ENCODE assay signal across 2 worm cellular contexts in the genomic region with DNA sequence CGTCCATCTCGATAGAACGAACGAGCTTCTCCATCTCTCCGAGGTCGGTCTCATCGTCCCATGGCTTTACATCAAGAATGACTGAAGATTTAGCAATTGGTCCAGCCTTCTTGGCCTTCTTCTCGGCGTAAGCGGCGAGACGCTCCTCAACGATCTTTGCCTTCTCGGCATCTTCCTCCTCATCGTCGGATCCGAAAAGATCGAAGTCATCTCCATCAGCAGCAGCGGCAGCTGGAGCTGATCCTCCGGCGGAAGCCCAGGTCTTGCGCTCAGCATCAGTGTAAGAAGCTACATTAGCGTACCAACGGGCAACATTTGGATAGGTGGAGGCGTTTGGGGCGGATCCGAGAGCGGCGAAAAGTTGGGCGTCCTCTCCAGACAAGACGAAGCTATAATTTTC.
A peak's percentile ranks its signal among the peaks of the same experiment; 100 is the strongest.
TF ChIP-seq lines count a peak whose summit lies in the region.

No protein-coding gene starts in this region.

TF ChIP-seq in whole organism, L4 larva, 104 proteins besides CTCF, POLR2A, EP300 and RAD21:
- no peak for TF ChIP-seq mes-2 (tag; optimal IDR thresholded peaks at IDR 0.05; lab: Kevin White, UChicago; ENCODE audit: poor library complexity, severe bottlenecking)
- peak; percentile 53; the same call in 1 of the 2 replicates for TF ChIP-seq ceh-44 (GFP tag; IDR thresholded peaks at IDR 0.05; lab: Robert Waterston, UW)
- peak; percentile 85 for TF ChIP-seq set-16 (GFP tag; IDR thresholded peaks at IDR 0.05; lab: Robert Waterston, UW)
- no peak for TF ChIP-seq fos-1 (tag; optimal IDR thresholded peaks at IDR 0.05; lab: Kevin White, UChicago)
TF ChIP-seq in whole organism, L4 larva: peak in this region for 2.

TF ChIP-seq in whole organism, young adult, 124 proteins besides CTCF, POLR2A, EP300 and RAD21:
- TF ChIP-seq rpc-1 (optimal IDR thresholded peaks at IDR 0.05; lab: Kevin White, UChicago), result no peak
- no peak for TF ChIP-seq rpc-1 (tag; optimal IDR thresholded peaks at IDR 0.05; lab: Kevin White, UChicago)
- no peak for TF ChIP-seq die-1 (tag; optimal IDR thresholded peaks at IDR 0.05; lab: Kevin White, UChicago)
- no peak for TF ChIP-seq lag-1 (GFP tag; IDR thresholded peaks at IDR 0.05; lab: Robert Waterston, UW)
- TF ChIP-seq dpff-1 (tag; optimal IDR thresholded peaks at IDR 0.05; lab: Kevin White, UChicago), result no peak
- TF ChIP-seq egrh-3 (GFP tag; IDR thresholded peaks at IDR 0.05; lab: Robert Waterston, UW), result peak; percentile 22; the same call in 1 of the 2 replicates
- TF ChIP-seq Y56A3A.18 (GFP tag; IDR thresholded peaks at IDR 0.05; lab: Robert Waterston, UW), result no peak
